Fruit fly (Drosophila melanogaster) whole organism, prepupa: ENCODE results near the gene Ubx.
A peak's percentile ranks its signal among the peaks of the same experiment; 100 is the strongest.

ENCODE experiments used
- Blimp-1 ChIP-seq: fragments of 200-800 bp; sonication (Bioruptor generic); optimal IDR thresholded peaks from 3 replicates; lab custom pipeline; 2017; ENCODE audit warnings: missing biosample characterization, missing genetic modification characterization, mild to moderate bottlenecking, moderate library complexity, missing genetic modification reagents
- CG10631 ChIP-seq: fragments of 200-800 bp; sonication (Bioruptor generic); optimal IDR thresholded peaks from 2 replicates; lab custom pipeline; 2016; ENCODE audit warnings: missing biosample characterization, missing genetic modification characterization
- CG11294 ChIP-seq: fragments of 200-800 bp; sonication (Bioruptor generic); IDR thresholded peaks from 2 replicates; pipeline ENCODE4 v1.3.6; 2022; ENCODE audit warnings: missing biosample characterization, missing genetic modification characterization
- CG11902 ChIP-seq: fragments of 200-800 bp; sonication (Bioruptor generic); optimal IDR thresholded peaks from 3 replicates; lab custom pipeline; 2016; ENCODE audit warnings: missing biosample characterization, missing genetic modification characterization
- CG15336 ChIP-seq: fragments of 200-800 bp; sonication (Bioruptor generic); IDR thresholded peaks from 2 replicates; pipeline ENCODE4 v1.3.6; 2022; ENCODE audit warnings: missing biosample characterization, missing genetic modification characterization
- CG1621 ChIP-seq: fragments of 200-800 bp; sonication (Bioruptor generic); optimal IDR thresholded peaks from 3 replicates; lab custom pipeline; 2018; ENCODE audit warnings: missing biosample characterization, mild to moderate bottlenecking, missing genetic modification characterization
- CG16779 ChIP-seq: fragments of 200-800 bp; sonication (Bioruptor generic); optimal IDR thresholded peaks from 3 replicates; lab custom pipeline; 2017; ENCODE audit warnings: missing biosample characterization, mild to moderate bottlenecking, missing genetic modification characterization
- CG3032 ChIP-seq: fragments of 200-800 bp; optimal IDR thresholded peaks from 2 replicates; lab custom pipeline; 2019; ENCODE audit warnings: missing biosample characterization, mild to moderate bottlenecking, missing genetic modification characterization, moderate library complexity
- CG32006 ChIP-seq: fragments of 200-800 bp; sonication (Bioruptor generic); optimal IDR thresholded peaks from 3 replicates; lab custom pipeline; 2017; ENCODE audit warnings: missing biosample characterization, mild to moderate bottlenecking, missing genetic modification characterization
- CG34406 ChIP-seq: fragments of 200-800 bp; sonication (Bioruptor generic); optimal IDR thresholded peaks from 3 replicates; lab custom pipeline; 2016; ENCODE audit warnings: missing biosample characterization, missing genetic modification characterization
- CG3919 ChIP-seq: fragments of 200-800 bp; sonication (Bioruptor generic); optimal IDR thresholded peaks from 3 replicates; lab custom pipeline; 2016; ENCODE audit warnings: missing biosample characterization, missing genetic modification characterization
- CG4318 ChIP-seq: fragments of 200-800 bp; sonication (Bioruptor generic); optimal IDR thresholded peaks from 3 replicates; lab custom pipeline; 2017; ENCODE audit warnings: missing biosample characterization, mild to moderate bottlenecking, missing genetic modification characterization
- CG6163 ChIP-seq: fragments of 200-800 bp; sonication (Bioruptor generic); IDR thresholded peaks from 3 replicates; pipeline ENCODE4 v1.3.6; 2022; ENCODE audit warnings: missing biosample characterization, missing genetic modification characterization
- CG6808 ChIP-seq: fragments of 200-800 bp; sonication (Bioruptor generic); optimal IDR thresholded peaks from 3 replicates; lab custom pipeline; 2017; ENCODE audit warnings: missing biosample characterization, missing genetic modification characterization, mild to moderate bottlenecking, moderate library complexity, missing genetic modification reagents
- CG6854 ChIP-seq: fragments of 200-800 bp; sonication (Bioruptor generic); optimal IDR thresholded peaks from 2 replicates; lab custom pipeline; 2017; ENCODE audit warnings: missing biosample characterization, mild to moderate bottlenecking, missing genetic modification characterization
- CG8319 ChIP-seq: fragments of 200-800 bp; sonication (Bioruptor generic); optimal IDR thresholded peaks from 3 replicates; lab custom pipeline; 2016; ENCODE audit warnings: missing biosample characterization, missing genetic modification characterization
- Eip75B ChIP-seq: fragments of 200-800 bp; sonication (Bioruptor generic); optimal IDR thresholded peaks from 3 replicates; lab custom pipeline; 2016; ENCODE audit warnings: missing biosample characterization, missing genetic modification characterization
- Eip78C ChIP-seq: fragments of 200-800 bp; sonication (Bioruptor generic); peaks from one replicate; lab custom pipeline; 2016; ENCODE audit warnings: missing biosample characterization, missing genetic modification characterization
- Eip93F ChIP-seq: fragments of 200-800 bp; sonication (Bioruptor generic); optimal IDR thresholded peaks from 2 replicates; lab custom pipeline; 2016; ENCODE audit warnings: missing biosample characterization, mild to moderate bottlenecking, missing genetic modification characterization
- Ets21C ChIP-seq: fragments of 200-800 bp; sonication (Bioruptor generic); optimal IDR thresholded peaks from 3 replicates; lab custom pipeline; 2016; ENCODE audit warnings: missing biosample characterization, missing genetic modification characterization
- Gug ChIP-seq: fragments of 200-800 bp; sonication (Bioruptor generic); IDR thresholded peaks from 2 replicates; pipeline ENCODE4 v1.3.6; 2022; ENCODE audit warnings: missing biosample characterization, missing genetic modification characterization
- Hr38 ChIP-seq: sonication (Bioruptor generic); optimal IDR thresholded peaks from 2 replicates; lab custom pipeline; 2016; ENCODE audit warnings: missing biosample characterization, missing genetic modification characterization
- OdsH ChIP-seq: fragments of 200-800 bp; sonication (Bioruptor generic); optimal IDR thresholded peaks from 3 replicates; lab custom pipeline; 2016; ENCODE audit warnings: missing biosample characterization, missing genetic modification characterization
- achi ChIP-seq: fragments of 200-800 bp; sonication (Bioruptor generic); optimal IDR thresholded peaks from 3 replicates; lab custom pipeline; 2016; ENCODE audit warnings: missing biosample characterization, missing genetic modification characterization
- acj6 ChIP-seq: fragments of 200-800 bp; sonication (Bioruptor generic); optimal IDR thresholded peaks from 3 replicates; lab custom pipeline; 2016; ENCODE audit warnings: missing biosample characterization, missing genetic modification characterization
- dac ChIP-seq: fragments of 200-800 bp; sonication (Bioruptor generic); optimal IDR thresholded peaks from 2 replicates; lab custom pipeline; 2017; ENCODE audit warnings: missing biosample characterization, mild to moderate bottlenecking, missing genetic modification characterization
- esn ChIP-seq: fragments of 200-800 bp; sonication (Bioruptor generic); optimal IDR thresholded peaks from 2 replicates; lab custom pipeline; 2016; ENCODE audit warnings: missing biosample characterization, mild to moderate bottlenecking, missing genetic modification characterization, moderate library complexity
- fkh ChIP-seq: fragments of 200-800 bp; sonication (Bioruptor generic); optimal IDR thresholded peaks from 3 replicates; lab custom pipeline; 2017; ENCODE audit warnings: missing biosample characterization, mild to moderate bottlenecking, missing genetic modification characterization, moderate library complexity
- lz ChIP-seq: fragments of 200-800 bp; sonication (Bioruptor generic); optimal IDR thresholded peaks from 3 replicates; lab custom pipeline; 2016; ENCODE audit warnings: missing biosample characterization, missing genetic modification characterization
- net ChIP-seq: fragments of 200-800 bp; sonication (Bioruptor generic); optimal IDR thresholded peaks from 3 replicates; lab custom pipeline; 2016; ENCODE audit warnings: missing biosample characterization, missing genetic modification characterization
- salr ChIP-seq, 2 experiments: fragments of 200-800 bp; sonication (Bioruptor generic); optimal IDR thresholded peaks; 3 replicates each; lab custom pipeline; 2016 to 2018; ENCODE audit warnings: missing biosample characterization in 2 of 2, missing genetic modification characterization in 2 of 2, mild to moderate bottlenecking in 1 of 2
- ss ChIP-seq, 2 experiments: fragments of 200-800 bp; sonication (Bioruptor generic); optimal IDR thresholded peaks; 2 replicates in 1 of 2; 3 replicates in 1 of 2; lab custom pipeline; 2017 to 2018; ENCODE audit warnings: mild to moderate bottlenecking in 2 of 2, missing biosample characterization in 2 of 2, missing genetic modification characterization in 2 of 2, moderate library complexity in 1 of 2
- svp ChIP-seq: fragments of 200-800 bp; sonication (Bioruptor generic); peaks from one replicate; lab custom pipeline; 2016; ENCODE audit warnings: missing biosample characterization, missing genetic modification characterization
- vri ChIP-seq: fragments of 200-800 bp; sonication (Bioruptor generic); optimal IDR thresholded peaks from 3 replicates; lab custom pipeline; 2016; ENCODE audit warnings: missing biosample characterization, mild to moderate bottlenecking, missing genetic modification characterization

Gene Ubx

DNA sequence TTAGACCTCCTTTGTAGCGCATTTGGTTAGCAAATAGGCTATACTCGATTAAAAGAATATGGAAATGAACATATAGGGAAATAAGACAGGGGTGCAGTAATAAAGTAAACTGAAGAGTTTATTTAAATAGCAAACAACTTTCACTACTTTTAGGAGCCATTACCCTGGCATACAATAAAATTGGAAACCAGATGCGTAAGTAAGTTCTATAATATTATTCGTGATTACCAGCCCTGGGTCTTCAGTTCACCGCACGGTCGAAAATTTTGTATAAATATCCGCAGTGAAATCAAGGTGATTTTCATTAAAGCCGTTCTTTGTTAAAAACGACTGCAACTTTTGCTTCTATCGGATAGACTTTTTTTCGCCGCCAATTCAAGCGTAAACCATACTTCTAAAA is 119.2 kb downstream of the Ubx start, which contains the start of gene CG17562:
Gene CG17562, plus strand, starts transcription at position 301 of the 400 bp plus-strand sequence.
- TF ChIP-seq acj6 (GFP tag; lab: Kevin White, UChicago) (no peak), CG3919 (GFP tag; lab: Kevin White, UChicago) (no peak), CG4318 (GFP tag; lab: Kevin White, UChicago) (no peak), CG6854 (no peak), salr (GFP tag; optimal IDR thresholded peaks at IDR 0.05; lab: Kevin White, UChicago) (no peak), CG16779 (tag; lab: Kevin White, UChicago) (no peak), CG3032 (tag; lab: Kevin White, UChicago) (no peak), CG11294 (GFP tag; lab: Robert Waterston, UW) (no peak), CG34406 (GFP tag; lab: Kevin White, UChicago) (no peak), CG32006 (GFP tag; lab: Kevin White, UChicago) (no peak), Hr38 (GFP tag; lab: Kevin White, UChicago) (no peak), OdsH (GFP tag; lab: Kevin White, UChicago) (no peak), CG8319 (no peak), lz (GFP tag; lab: Kevin White, UChicago) (no peak), dac (GFP tag; lab: Kevin White, UChicago) (no peak), net (GFP tag; lab: Kevin White, UChicago) (no peak)

DNA sequence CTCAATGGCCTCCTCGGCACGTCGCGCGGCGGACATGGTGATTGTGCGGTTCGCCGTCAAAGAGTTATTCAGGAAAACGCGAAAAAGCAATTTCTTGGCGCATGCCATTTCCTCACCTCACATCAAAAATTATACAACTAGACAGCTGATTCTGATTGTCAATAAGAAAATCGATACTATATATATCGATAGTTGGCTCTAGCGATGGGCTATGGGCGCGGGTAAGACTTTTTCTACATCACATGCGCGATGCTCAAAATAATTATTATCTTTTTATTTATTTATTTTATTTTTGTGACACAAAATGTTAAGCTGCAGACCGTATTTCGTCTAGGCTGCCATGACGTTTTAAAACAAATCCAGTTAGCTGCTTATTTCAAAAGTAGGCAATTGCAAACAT is 120.0 kb downstream of the Ubx start, which contains the start of gene CG10340:
Gene CG10340, minus strand, starts transcription at position 151 of the 400 bp plus-strand sequence.
- TF ChIP-seq CG6163 (GFP tag; lab: Robert Waterston, UW) (no peak), Blimp-1 (GFP tag; lab: Kevin White, UChicago) (no peak), CG32006 (GFP tag; lab: Kevin White, UChicago) (no peak), achi (peak; percentile 40), CG34406 (GFP tag; lab: Kevin White, UChicago) (no peak), CG1621 (tag; lab: Kevin White, UChicago) (no peak)
- TF ChIP-seq, all 60 proteins: peak for 1

DNA sequence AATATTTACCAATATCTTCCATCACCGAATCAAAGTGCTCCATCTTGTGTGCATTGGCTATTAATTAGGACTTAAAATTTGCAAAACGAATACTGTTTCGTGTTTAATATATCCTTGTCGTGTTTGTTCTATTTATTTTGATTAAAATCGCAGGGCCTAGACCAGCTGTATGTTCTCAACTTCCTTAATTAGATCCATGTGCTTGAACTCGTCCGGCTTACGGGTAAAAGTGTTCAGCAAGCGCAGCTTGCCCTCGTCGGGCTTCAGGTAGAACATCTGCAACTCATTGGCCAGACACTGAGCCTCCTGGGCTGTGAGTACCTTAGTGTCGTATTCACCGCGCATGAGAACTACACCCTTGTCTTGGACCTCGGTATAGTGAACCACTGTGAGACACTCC is 120.9 kb downstream of the Ubx start, which contains the start of gene CG12783:
Gene CG12783, minus strand, starts transcription at position 101 of the 400 bp plus-strand sequence.
- no peak for TF ChIP-seq CG15336 (GFP tag; lab: Robert Waterston, UW)
- TF ChIP-seq Blimp-1 (GFP tag; lab: Kevin White, UChicago), result no peak
- no peak for TF ChIP-seq CG10631 (GFP tag; lab: Kevin White, UChicago)
- no peak for TF ChIP-seq Eip93F (GFP tag; lab: Kevin White, UChicago)
- TF ChIP-seq esn (GFP tag; lab: Kevin White, UChicago), result no peak
- no peak for TF ChIP-seq lz (GFP tag; lab: Kevin White, UChicago)
- no peak for TF ChIP-seq Hr38 (GFP tag; lab: Kevin White, UChicago)
- TF ChIP-seq vri (GFP tag; lab: Kevin White, UChicago), result no peak
- TF ChIP-seq Gug, result no peak
- TF ChIP-seq CG11902 (GFP tag; lab: Kevin White, UChicago), result no peak
- TF ChIP-seq ss (GFP tag; optimal IDR thresholded peaks at IDR 0.05; lab: Kevin White, UChicago), result no peak

DNA sequence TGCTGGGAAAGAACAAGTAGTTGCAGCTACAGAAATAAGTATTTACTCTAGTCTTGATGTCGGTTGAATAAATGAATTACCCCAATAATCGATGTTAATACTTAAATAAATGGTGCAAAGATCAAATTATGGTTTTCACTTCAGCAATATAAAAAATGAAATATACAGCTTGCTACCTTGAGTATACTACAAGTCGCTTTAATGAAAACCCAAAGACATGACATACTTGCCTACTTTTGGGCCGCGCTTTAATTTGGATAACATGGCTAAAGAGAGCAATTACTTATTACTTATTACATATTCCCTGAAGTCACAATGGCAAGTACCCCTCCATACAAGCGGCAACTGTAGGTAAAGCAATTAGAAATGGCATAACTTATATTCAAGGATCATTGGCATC is 123.0 kb downstream of the Ubx start:
- TF ChIP-seq CG6808 (GFP tag; lab: Kevin White, UChicago) (no peak), svp (GFP tag; lab: Kevin White, UChicago) (peak; percentile 66), Ets21C (GFP tag; lab: Kevin White, UChicago) (no peak), fkh (GFP tag; lab: Kevin White, UChicago) (no peak), Blimp-1 (GFP tag; lab: Kevin White, UChicago) (no peak)

DNA sequence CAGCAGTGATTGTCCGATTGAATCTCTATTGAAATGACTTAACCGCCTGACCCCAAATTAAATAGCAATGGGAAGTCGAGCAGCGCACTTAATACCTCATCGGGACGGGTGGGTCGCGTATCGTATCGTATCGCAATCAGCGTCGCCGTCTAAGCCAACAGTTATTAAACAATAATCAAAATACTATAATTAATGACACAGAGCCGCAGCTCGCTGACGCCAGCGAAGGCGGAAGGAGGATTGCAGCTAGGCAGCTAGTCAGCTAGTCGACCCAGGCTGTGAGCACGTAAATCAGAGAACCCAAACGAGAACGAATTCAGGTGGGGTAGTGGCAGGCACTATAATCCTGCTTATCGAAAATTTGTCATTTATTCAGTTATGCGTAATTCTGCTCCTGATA is 125.3 kb downstream of the Ubx start, which contains the start of gene NPF:
Gene NPF, plus strand, starts transcription at position 301 of the 400 bp plus-strand sequence.
- TF ChIP-seq CG16779 (tag; lab: Kevin White, UChicago) (no peak), CG11294 (GFP tag; lab: Robert Waterston, UW) (no peak), CG8319 (no peak), Ets21C (GFP tag; lab: Kevin White, UChicago) (no peak), CG3919 (GFP tag; lab: Kevin White, UChicago) (no peak), Eip75B (GFP tag; lab: Kevin White, UChicago) (no peak), Hr38 (GFP tag; lab: Kevin White, UChicago) (no peak), CG15336 (GFP tag; lab: Robert Waterston, UW) (no peak), CG3032 (tag; lab: Kevin White, UChicago) (no peak), svp (GFP tag; lab: Kevin White, UChicago) (no peak), Eip78C (GFP tag; lab: Kevin White, UChicago) (no peak)
